Worm (Caenorhabditis elegans) whole organism, L4 larva: ENCODE data around the gene akap-1.
A peak's percentile ranks its signal among the peaks of the same experiment; 100 is the strongest.

ENCODE experiments used
- D1046.2 ChIP-seq: fragments of 200-800 bp; sonication (Bioruptor generic); IDR thresholded peaks from 2 replicates; pipeline ENCODE4 v1.3.6; 2022; ENCODE audit warnings: missing genetic modification characterization, missing compliant biosample characterization
- F10B5.3 ChIP-seq: sonication (generic microtip); optimal IDR thresholded peaks from 2 replicates; lab custom pipeline; 2016; ENCODE audit warnings: mild to moderate bottlenecking, missing genetic modification characterization, missing compliant biosample characterization
- F26F4.8 ChIP-seq: fragments of 200-800 bp; sonication (Bioruptor generic); conservative IDR thresholded peaks from 2 replicates; pipeline ENCODE4 v1.3.6; 2022; ENCODE audit warnings: missing genetic modification characterization, missing compliant biosample characterization
- R02D3.7 ChIP-seq: fragments of 150-350 bp; sonication (generic microtip); optimal IDR thresholded peaks from 3 replicates; lab custom pipeline; 2014; ENCODE audit warnings: missing biosample characterization, missing genetic modification characterization
- T20F7.1 ChIP-seq: fragments of 200-800 bp; sonication (Bioruptor generic); optimal IDR thresholded peaks from 2 replicates; lab custom pipeline; 2018; ENCODE audit warnings: mild to moderate bottlenecking, missing genetic modification characterization, missing compliant biosample characterization
- T26A8.4 ChIP-seq: fragments of 200-800 bp; sonication (Bioruptor generic); IDR thresholded peaks from 2 replicates; pipeline ENCODE4 v1.3.6; 2022; ENCODE audit warnings: missing genetic modification characterization, missing compliant biosample characterization
- Y105C5A.15 ChIP-seq: fragments of 200-800 bp; sonication (Bioruptor generic); IDR thresholded peaks from 2 replicates; pipeline ENCODE4 v1.3.6; 2022; ENCODE audit warnings: missing genetic modification characterization, missing compliant biosample characterization
- Y48G9A.11 ChIP-seq: fragments of 200-800 bp; sonication (Bioruptor generic); IDR thresholded peaks from 2 replicates; pipeline ENCODE4 v1.3.6; 2022; ENCODE audit warnings: missing genetic modification reagents, missing genetic modification characterization, missing compliant biosample characterization
- Y5F2A.4 ChIP-seq: fragments of 200-800 bp; sonication (Bioruptor generic); optimal IDR thresholded peaks from 2 replicates; lab custom pipeline; 2018; ENCODE audit warnings: mild to moderate bottlenecking, missing genetic modification characterization, missing compliant biosample characterization
- ZK546.5 ChIP-seq, 2 experiments: sonication (generic microtip); optimal IDR thresholded peaks; 2 replicates each; lab custom pipeline; 2017; ENCODE audit warnings: missing biosample characterization in 2 of 2, missing genetic modification characterization in 2 of 2
- aha-1 ChIP-seq: fragments of 150-350 bp; peaks from one replicate; lab custom pipeline; 2014; ENCODE audit warnings: missing biosample characterization, missing genetic modification characterization
- ama-1 ChIP-seq: fragments of 150-350 bp; optimal IDR thresholded peaks from 2 replicates; lab custom pipeline; 2014; ENCODE audit warnings: inconsistent platforms, mixed read lengths
- arid-1 ChIP-seq: fragments of 200-800 bp; sonication (Bioruptor generic); conservative IDR thresholded peaks from 2 replicates; pipeline ENCODE4 v1.3.6; 2022; ENCODE audit warnings: missing genetic modification reagents, missing genetic modification characterization, missing compliant biosample characterization
- attf-4 ChIP-seq: sonication (generic microtip); optimal IDR thresholded peaks from 3 replicates; lab custom pipeline; 2017; ENCODE audit warnings: missing biosample characterization, missing genetic modification characterization
- ceh-20 ChIP-seq: fragments of 200-800 bp; sonication (Bioruptor generic); IDR thresholded peaks from 2 replicates; pipeline ENCODE4 v1.3.6; 2022; ENCODE audit warnings: missing genetic modification reagents, missing genetic modification characterization, missing compliant biosample characterization
- ceh-62 ChIP-seq: sonication (generic microtip); optimal IDR thresholded peaks from 2 replicates; lab custom pipeline; 2017; ENCODE audit warnings: missing biosample characterization, missing genetic modification characterization
- daf-16 ChIP-seq, 3 experiments: sonication (generic microtip); optimal IDR thresholded peaks; 2 replicates each; lab custom pipeline; 2016 to 2017; ENCODE audit warnings: missing genetic modification characterization in 3 of 3, missing genetic modification reagents in 3 of 3, mild to moderate bottlenecking in 2 of 3, missing compliant biosample characterization in 2 of 3, missing biosample characterization in 1 of 3, moderate library complexity in 1 of 3
- daf-19 ChIP-seq: fragments of 200-800 bp; sonication (Bioruptor generic); conservative IDR thresholded peaks from 2 replicates; pipeline ENCODE4 v1.3.6; 2022; ENCODE audit warnings: missing genetic modification characterization, missing compliant biosample characterization
- dmd-6 ChIP-seq: fragments of 200-800 bp; sonication (Bioruptor generic); IDR thresholded peaks from 2 replicates; pipeline ENCODE4 v1.3.6; 2022; ENCODE audit warnings: missing genetic modification reagents, missing genetic modification characterization, missing compliant biosample characterization
- dmd-8 ChIP-seq: fragments of 200-800 bp; sonication (Bioruptor generic); IDR thresholded peaks from 2 replicates; pipeline ENCODE4 v1.3.6; 2022; ENCODE audit warnings: missing genetic modification characterization, missing compliant biosample characterization
- dpl-1 ChIP-seq: fragments of 150-350 bp; optimal IDR thresholded peaks from 2 replicates; lab custom pipeline; 2014; ENCODE audit warnings: missing biosample characterization, missing genetic modification reagents, missing genetic modification characterization
- duxl-1 ChIP-seq: sonication (generic microtip); optimal IDR thresholded peaks from 2 replicates; lab custom pipeline; 2016; ENCODE audit warnings: mild to moderate bottlenecking, missing genetic modification characterization, moderate library complexity, missing compliant biosample characterization; ENCODE audit not compliant: poor library complexity
- fkh-10 ChIP-seq: fragments of 150-350 bp; optimal IDR thresholded peaks from 2 replicates; lab custom pipeline; 2014; ENCODE audit warnings: missing biosample characterization, missing genetic modification reagents, missing genetic modification characterization
- hmg-1.1 ChIP-seq: fragments of 200-800 bp; sonication (Bioruptor generic); IDR thresholded peaks from 2 replicates; pipeline ENCODE4 v1.3.6; 2022; ENCODE audit warnings: missing genetic modification reagents, missing genetic modification characterization, missing compliant biosample characterization
- lim-7 ChIP-seq: fragments of 200-800 bp; sonication (Bioruptor generic); IDR thresholded peaks from 2 replicates; pipeline ENCODE4 v1.3.6; 2022; ENCODE audit warnings: missing genetic modification characterization, missing compliant biosample characterization
- lin-1 ChIP-seq: fragments of 200-800 bp; sonication (Bioruptor generic); IDR thresholded peaks from 2 replicates; pipeline ENCODE4 v1.3.6; 2022; ENCODE audit warnings: missing genetic modification reagents, missing genetic modification characterization, missing compliant biosample characterization
- lin-29 ChIP-seq: fragments of 200-800 bp; sonication (Bioruptor generic); IDR thresholded peaks from 2 replicates; pipeline ENCODE4 v1.3.6; 2022; ENCODE audit warnings: missing genetic modification reagents, missing genetic modification characterization, missing compliant biosample characterization
- lin-38 ChIP-seq: fragments of 200-800 bp; sonication (Bioruptor generic); IDR thresholded peaks from 2 replicates; pipeline ENCODE4 v1.3.6; 2022; ENCODE audit warnings: missing genetic modification reagents, missing genetic modification characterization, missing compliant biosample characterization
- lir-3 ChIP-seq: sonication (generic microtip); optimal IDR thresholded peaks from 2 replicates; lab custom pipeline; 2016; ENCODE audit warnings: mild to moderate bottlenecking, missing genetic modification characterization, missing compliant biosample characterization
- lsy-2 ChIP-seq, 2 experiments: fragments of 150-350 bp in 1 of 2; sonication (generic microtip) in 1 of 2; optimal IDR thresholded peaks; 2 replicates each; lab custom pipeline; 2014 to 2017; ENCODE audit warnings: missing biosample characterization in 2 of 2, missing genetic modification characterization in 2 of 2
- mxl-3 ChIP-seq: fragments of 200-800 bp; sonication (Bioruptor generic); optimal IDR thresholded peaks from 2 replicates; lab custom pipeline; 2018; ENCODE audit warnings: mild to moderate bottlenecking, missing genetic modification characterization, missing compliant biosample characterization
- nhr-111 ChIP-seq: fragments of 200-800 bp; sonication (Bioruptor generic); optimal IDR thresholded peaks from 2 replicates; lab custom pipeline; 2018; ENCODE audit warnings: mild to moderate bottlenecking, missing genetic modification characterization, missing compliant biosample characterization
- nhr-237 ChIP-seq: sonication (generic microtip); optimal IDR thresholded peaks from 2 replicates; lab custom pipeline; 2017; ENCODE audit warnings: missing biosample characterization, missing genetic modification characterization
- nhr-28 ChIP-seq: fragments of 150-350 bp; optimal IDR thresholded peaks from 2 replicates; lab custom pipeline; 2014; ENCODE audit warnings: missing biosample characterization, missing genetic modification characterization
- nhr-41 ChIP-seq: fragments of 200-800 bp; sonication (Bioruptor generic); IDR thresholded peaks from 2 replicates; pipeline ENCODE4 v1.3.6; 2022; ENCODE audit warnings: missing genetic modification reagents, missing genetic modification characterization, missing compliant biosample characterization
- nhr-42 ChIP-seq: fragments of 200-800 bp; sonication (Bioruptor generic); IDR thresholded peaks from 2 replicates; pipeline ENCODE4 v1.3.6; 2022; ENCODE audit warnings: missing genetic modification characterization, missing compliant biosample characterization
- nhr-48 ChIP-seq: sonication (generic microtip); optimal IDR thresholded peaks from 2 replicates; lab custom pipeline; 2016; ENCODE audit warnings: mild to moderate bottlenecking, missing genetic modification characterization, missing compliant biosample characterization
- pha-4 ChIP-seq, 2 experiments: fragments of 150-350 bp in 1 of 2; fragments of 200-800 bp in 1 of 2; sonication (Bioruptor generic) in 1 of 2; IDR thresholded peaks in 1 of 2; optimal IDR thresholded peaks in 1 of 2; 2 replicates each; pipeline versions ENCODE4 v1.3.6 to Lab custom; 2014 to 2022; ENCODE audit warnings: missing genetic modification characterization in 2 of 2, missing genetic modification reagents in 2 of 2, missing biosample characterization in 1 of 2, missing compliant biosample characterization in 1 of 2
- rbr-2 ChIP-seq: sonication (generic microtip); optimal IDR thresholded peaks from 2 replicates; lab custom pipeline; 2016; ENCODE audit warnings: missing genotype, missing genetic modification characterization, missing compliant biosample characterization
- set-16 ChIP-seq: fragments of 200-800 bp; sonication (Bioruptor generic); IDR thresholded peaks from 2 replicates; pipeline ENCODE4 v1.3.6; 2022; ENCODE audit warnings: missing genetic modification reagents, missing genetic modification characterization, missing compliant biosample characterization
- skn-1 ChIP-seq: fragments of 150-350 bp; optimal IDR thresholded peaks from 2 replicates; lab custom pipeline; 2014; ENCODE audit warnings: missing biosample characterization, missing genetic modification characterization
- snpc-1.2 ChIP-seq: fragments of 200-800 bp; sonication (Bioruptor generic); IDR thresholded peaks from 2 replicates; pipeline ENCODE4 v1.3.6; 2022; ENCODE audit warnings: missing genetic modification reagents, missing genetic modification characterization, missing compliant biosample characterization
- tra-1 ChIP-seq: fragments of 200-800 bp; sonication (Bioruptor generic); IDR thresholded peaks from 2 replicates; pipeline ENCODE4 v1.3.6; 2022; ENCODE audit warnings: missing genetic modification reagents, missing genetic modification characterization, missing compliant biosample characterization
- unc-130 ChIP-seq: sonication (generic microtip); optimal IDR thresholded peaks from 2 replicates; lab custom pipeline; 2016; ENCODE audit warnings: missing genetic modification reagents, missing genetic modification characterization, missing compliant biosample characterization
- unc-39 ChIP-seq: sonication (generic microtip); optimal IDR thresholded peaks from 2 replicates; lab custom pipeline; 2017; ENCODE audit warnings: missing biosample characterization, missing genetic modification characterization
- vab-7 ChIP-seq: fragments of 200-800 bp; sonication (Bioruptor generic); IDR thresholded peaks from 2 replicates; pipeline ENCODE4 v1.3.6; 2022; ENCODE audit warnings: missing genetic modification reagents, missing genetic modification characterization, missing compliant biosample characterization

akap-1 gene

ce11 chrIII:6344737-6345136, 8.4 kb upstream of the akap-1 start (continued):
- TF ChIP-seq arid-1 (GFP tag; lab: Robert Waterston, UW) = 0 out of 2 replicates have a peak, but pooled peaks have one; percentile 39
- no peak for TF ChIP-seq lin-1
- no peak for TF ChIP-seq vab-7
- peak; percentile 71 for TF ChIP-seq lin-38
- peak; percentile 6 for TF ChIP-seq nhr-48 (tag; lab: Kevin White, UChicago)
- TF ChIP-seq snpc-1.2 (GFP tag; lab: Robert Waterston, UW) = no peak
- TF ChIP-seq tra-1 (GFP tag; lab: Robert Waterston, UW) = no peak
- TF ChIP-seq dmd-8 (GFP tag; lab: Robert Waterston, UW) = no peak
- TF ChIP-seq attf-4 = no peak
- no peak for TF ChIP-seq Y5F2A.4
- TF ChIP-seq nhr-42 (GFP tag; lab: Robert Waterston, UW) = 0 out of 2 replicates have a peak, but pooled peaks have one; percentile 33
- 0 out of 2 replicates have a peak, but pooled peaks have one; percentile 51 for TF ChIP-seq lim-7 (GFP tag; lab: Robert Waterston, UW)
- 0 out of 2 replicates have a peak, but pooled peaks have one; percentile 33 for TF ChIP-seq ceh-20
- TF ChIP-seq set-16 (GFP tag; lab: Robert Waterston, UW) = no peak
- no peak for TF ChIP-seq skn-1 (tag; lab: Kevin White, UChicago)
- TF ChIP-seq unc-39 (tag; lab: Kevin White, UChicago) = no peak
- no peak for TF ChIP-seq lir-3 (tag; lab: Kevin White, UChicago)
- peak; percentile 25 for TF ChIP-seq ama-1 (lab: Kevin White, UChicago)
- TF ChIP-seq T26A8.4 (GFP tag; lab: Robert Waterston, UW) = peak; percentile 66
- TF ChIP-seq ZK546.5 (tag; optimal IDR thresholded peaks at IDR 0.05; lab: Kevin White, UChicago) = peak in 1 of 2 experiments; percentile 14
- peak; percentile 56 for TF ChIP-seq mxl-3 (GFP tag; lab: Kevin White, UChicago)
- TF ChIP-seq lin-29 (GFP tag; lab: Robert Waterston, UW) = no peak
- TF ChIP-seq hmg-1.1 (GFP tag; lab: Robert Waterston, UW) = peak; percentile 81
- TF ChIP-seq nhr-237 = no peak
- TF ChIP-seq ceh-62 (tag; lab: Kevin White, UChicago) = no peak
- peak; percentile 44 for TF ChIP-seq fkh-10
- TF ChIP-seq unc-130 (GFP tag; lab: Kevin White, UChicago) = peak; percentile 34
- no peak for TF ChIP-seq nhr-111
- TF ChIP-seq F10B5.3 (tag; lab: Kevin White, UChicago) = no peak
- TF ChIP-seq dpl-1 (GFP tag; lab: Kevin White, UChicago) = peak; percentile 75
- no peak for TF ChIP-seq daf-19 (GFP tag; lab: Robert Waterston, UW)
- TF ChIP-seq rbr-2 = peak; percentile 63
- TF ChIP-seq nhr-41 (GFP tag; lab: Robert Waterston, UW) = no peak
- peak; percentile 50 for TF ChIP-seq nhr-28 (tag; lab: Kevin White, UChicago)
- TF ChIP-seq Y105C5A.15 (GFP tag; lab: Robert Waterston, UW) = no peak
- no peak for TF ChIP-seq F26F4.8 (GFP tag; lab: Robert Waterston, UW)
- peak; percentile 69 for TF ChIP-seq dmd-6
- no peak for TF ChIP-seq duxl-1 (tag; lab: Kevin White, UChicago)
- TF ChIP-seq aha-1 (tag; lab: Kevin White, UChicago) = peak; percentile 99
- TF ChIP-seq lsy-2 (tag; optimal IDR thresholded peaks at IDR 0.05; lab: Kevin White, UChicago) = peak; percentile 93 to 98

ce11 chrIII:6345968-6346498, 7.2 kb upstream of the akap-1 start, which contains the start of the genes trmt-10C.2 and C56G2.22:
Gene trmt-10C.2 (plus strand): TSS chrIII:6346281.
Gene C56G2.22 (plus strand): TSS chrIII:6346448.
- peak; percentile 2 for TF ChIP-seq aha-1 (tag; lab: Kevin White, UChicago)
- no peak for TF ChIP-seq lin-29 (GFP tag; lab: Robert Waterston, UW)
- no peak for TF ChIP-seq Y48G9A.11 (GFP tag; lab: Robert Waterston, UW)
- TF ChIP-seq R02D3.7 (tag; lab: Kevin White, UChicago) = no peak
- TF ChIP-seq daf-16 (GFP tag; optimal IDR thresholded peaks at IDR 0.05; lab: Kevin White, UChicago) = no peak
- peak; percentile 87 for TF ChIP-seq daf-16 (tag; optimal IDR thresholded peaks at IDR 0.05; lab: Kevin White, UChicago)
- no peak for TF ChIP-seq T20F7.1 (GFP tag; lab: Kevin White, UChicago)
- TF ChIP-seq D1046.2 (GFP tag; lab: Robert Waterston, UW) = no peak
- TF ChIP-seq pha-4 (GFP tag; IDR thresholded peaks at IDR 0.05; lab: Robert Waterston, UW) = no peak
- peak; percentile 8 for TF ChIP-seq pha-4 (tag; optimal IDR thresholded peaks at IDR 0.05; lab: Kevin White, UChicago)
- TF ChIP-seq, all 104 proteins: peak for 3
